3 worm cellular contexts compared by ENCODE assay signal in the genomic region with DNA sequence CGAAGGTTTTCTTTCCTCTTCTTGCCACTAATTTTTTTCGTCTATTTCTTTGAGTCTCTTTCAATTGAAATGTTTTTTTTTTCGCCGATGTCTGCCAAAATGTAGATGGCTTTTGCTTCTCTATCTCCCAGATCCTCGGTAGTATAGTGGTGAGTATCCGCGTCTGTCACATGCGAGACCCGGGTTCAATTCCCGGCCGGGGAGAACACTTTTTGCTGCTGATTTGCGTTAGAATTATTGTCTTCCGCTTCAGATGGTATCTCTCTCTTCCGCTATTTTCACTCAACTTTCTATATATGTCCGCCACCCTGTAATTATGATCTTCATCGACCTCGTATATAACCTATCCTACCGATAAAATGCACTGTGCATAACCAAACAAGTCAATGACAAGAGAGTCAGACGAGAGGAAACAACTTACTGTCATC.
TF ChIP-seq lines count a peak whose summit lies in the region.

No protein-coding gene starts in this region.

TF ChIP-seq in whole organism, L1 larva, 84 proteins besides CTCF, POLR2A, EP300 and RAD21 (continued from another document and continues in another):
- no peak for TF ChIP-seq lin-39 (tag; optimal IDR thresholded peaks at IDR 0.05; lab: Kevin White, UChicago)
- TF ChIP-seq tbx-2 (tag; optimal IDR thresholded peaks at IDR 0.05; lab: Kevin White, UChicago) = peak; percentile 72
- TF ChIP-seq jun-1 (tag; optimal IDR thresholded peaks at IDR 0.05; lab: Kevin White, UChicago) = peak; percentile 63
- no peak for TF ChIP-seq vab-15 (tag; optimal IDR thresholded peaks at IDR 0.05; lab: Kevin White, UChicago)
- TF ChIP-seq C34B4.2 (tag; optimal IDR thresholded peaks at IDR 0.05; lab: Kevin White, UChicago) = no peak
- TF ChIP-seq Y116A8C.19 (tag; optimal IDR thresholded peaks at IDR 0.05; lab: Kevin White, UChicago; ENCODE audit: borderline replicate concordance) = no peak
- TF ChIP-seq nhr-47 (tag; optimal IDR thresholded peaks at IDR 0.05; lab: Kevin White, UChicago) = peak; percentile 82
- peak; percentile 43 for TF ChIP-seq nhr-77 (tag; optimal IDR thresholded peaks at IDR 0.05; lab: Kevin White, UChicago)
- TF ChIP-seq ztf-4 (tag; optimal IDR thresholded peaks at IDR 0.05; lab: Kevin White, UChicago) = no peak
- TF ChIP-seq pqm-1 (tag; optimal IDR thresholded peaks at IDR 0.05; lab: Kevin White, UChicago) = no peak
- TF ChIP-seq egl-27 (tag; optimal IDR thresholded peaks at IDR 0.05; lab: Kevin White, UChicago) = no peak
- TF ChIP-seq ceh-88 (GFP tag; IDR thresholded peaks at IDR 0.05; lab: Robert Waterston, UW) = no peak
- TF ChIP-seq sup-37 (GFP tag; optimal IDR thresholded peaks at IDR 0.05; lab: Kevin White, UChicago) = peak; percentile 51
- peak; percentile 42 to 67 for TF ChIP-seq lsy-2 (tag; optimal IDR thresholded peaks at IDR 0.05; lab: Kevin White, UChicago)
- no peak for TF ChIP-seq snpc-4 (tag; optimal IDR thresholded peaks at IDR 0.05; lab: Kevin White, UChicago)
- no peak for TF ChIP-seq ets-5 (GFP tag; IDR thresholded peaks at IDR 0.05; lab: Robert Waterston, UW)
- no peak for TF ChIP-seq mab-9 (GFP tag; IDR thresholded peaks at IDR 0.05; lab: Robert Waterston, UW)
- TF ChIP-seq efl-3 (GFP tag; optimal IDR thresholded peaks at IDR 0.05; lab: Kevin White, UChicago) = no peak
- peak; percentile 61 for TF ChIP-seq mef-2 (tag; optimal IDR thresholded peaks at IDR 0.05; lab: Kevin White, UChicago)
- TF ChIP-seq fos-1 (tag; optimal IDR thresholded peaks at IDR 0.05; lab: Kevin White, UChicago) = peak; percentile 46
- TF ChIP-seq C04F5.9 (tag; optimal IDR thresholded peaks at IDR 0.05; lab: Kevin White, UChicago) = no peak
- peak; percentile 13 to 25 for TF ChIP-seq efl-1 (optimal IDR thresholded peaks at IDR 0.05; lab: Kevin White, UChicago)
- no peak for TF ChIP-seq efl-1 (GFP tag; optimal IDR thresholded peaks at IDR 0.05 in 1 of 2; lab: Kevin White, UChicago)
- peak; percentile 21 for TF ChIP-seq pax-3 (tag; optimal IDR thresholded peaks at IDR 0.05; lab: Kevin White, UChicago)
- no peak for TF ChIP-seq zag-1 (tag; optimal IDR thresholded peaks at IDR 0.05; lab: Kevin White, UChicago)
- peak; percentile 59 for TF ChIP-seq rnt-1 (tag; optimal IDR thresholded peaks at IDR 0.05; lab: Kevin White, UChicago)
- peak; percentile 65 for TF ChIP-seq fkh-8 (tag; optimal IDR thresholded peaks at IDR 0.05; lab: Kevin White, UChicago)
- TF ChIP-seq dpl-1 (GFP tag; optimal IDR thresholded peaks at IDR 0.05; lab: Kevin White, UChicago) = peak in 1 of 3 experiments; percentile 18
- no peak for TF ChIP-seq unc-30 (tag; optimal IDR thresholded peaks at IDR 0.05; lab: Kevin White, UChicago)
- no peak for TF ChIP-seq zip-4 (GFP tag; optimal IDR thresholded peaks at IDR 0.05; lab: Kevin White, UChicago)
- TF ChIP-seq grh-1 (GFP tag; IDR thresholded peaks at IDR 0.05; lab: Robert Waterston, UW) = no peak
- TF ChIP-seq mdl-1 (tag; optimal IDR thresholded peaks at IDR 0.05; lab: Kevin White, UChicago) = peak in 1 of 2 experiments; percentile 74
- peak; percentile 41 for TF ChIP-seq lir-3 (tag; optimal IDR thresholded peaks at IDR 0.05; lab: Kevin White, UChicago; ENCODE audit: poor library complexity)
- TF ChIP-seq lin-13 (GFP tag; optimal IDR thresholded peaks at IDR 0.05; lab: Kevin White, UChicago) = peak; percentile 2
- peak; percentile 64 for TF ChIP-seq xbp-1 (tag; optimal IDR thresholded peaks at IDR 0.05; lab: Kevin White, UChicago)
- TF ChIP-seq nhr-71 (tag; optimal IDR thresholded peaks at IDR 0.05; lab: Kevin White, UChicago) = peak; percentile 81
- peak; percentile 75 for TF ChIP-seq nhr-20 (tag; optimal IDR thresholded peaks at IDR 0.05; lab: Kevin White, UChicago)
- TF ChIP-seq fkh-4 (tag; optimal IDR thresholded peaks at IDR 0.05; lab: Kevin White, UChicago; ENCODE audit: borderline replicate concordance) = no peak
- no peak for TF ChIP-seq sptf-1 (tag; optimal IDR thresholded peaks at IDR 0.05; lab: Kevin White, UChicago)
- no peak for TF ChIP-seq hpl-2 (GFP tag; optimal IDR thresholded peaks at IDR 0.05; lab: Kevin White, UChicago)
- TF ChIP-seq egl-13 (tag; optimal IDR thresholded peaks at IDR 0.05; lab: Kevin White, UChicago) = peak; percentile 61
- TF ChIP-seq snu-23 (GFP tag; optimal IDR thresholded peaks at IDR 0.05; lab: Kevin White, UChicago) = peak; percentile 82
- no peak for TF ChIP-seq fkh-10 (GFP tag; optimal IDR thresholded peaks at IDR 0.05; lab: Kevin White, UChicago)

TF ChIP-seq in whole organism, L3 larva, 47 proteins besides CTCF, POLR2A, EP300 and RAD21 (continued from another document):
- TF ChIP-seq nhr-43 (tag; optimal IDR thresholded peaks at IDR 0.05; lab: Kevin White, UChicago; ENCODE audit: poor library complexity, severe bottlenecking) = peak; percentile 59
- no peak for TF ChIP-seq nhr-28 (tag; optimal IDR thresholded peaks at IDR 0.05; lab: Kevin White, UChicago)
- peak; percentile 76 for TF ChIP-seq egl-27 (tag; optimal IDR thresholded peaks at IDR 0.05; lab: Kevin White, UChicago)
- peak; percentile 31 for TF ChIP-seq pqm-1 (tag; optimal IDR thresholded peaks at IDR 0.05; lab: Kevin White, UChicago)
- TF ChIP-seq ceh-28 (tag; optimal IDR thresholded peaks at IDR 0.05; lab: Kevin White, UChicago) = peak; percentile 39
- peak; percentile 59 for TF ChIP-seq tbx-2 (tag; optimal IDR thresholded peaks at IDR 0.05; lab: Kevin White, UChicago)
- TF ChIP-seq nhr-25 (tag; optimal IDR thresholded peaks at IDR 0.05; lab: Kevin White, UChicago) = peak; percentile 83
- TF ChIP-seq pha-4 (tag; optimal IDR thresholded peaks at IDR 0.05; lab: Kevin White, UChicago) = peak; percentile 57
- peak; percentile 3 for TF ChIP-seq lin-15B (tag; optimal IDR thresholded peaks at IDR 0.05; lab: Kevin White, UChicago)
- TF ChIP-seq nhr-23 (tag; optimal IDR thresholded peaks at IDR 0.05; lab: Kevin White, UChicago) = peak; percentile 66

TF ChIP-seq in whole organism, young adult, 124 proteins besides CTCF, POLR2A, EP300 and RAD21 (continued from another document and continues in another):
- TF ChIP-seq lag-1 (GFP tag; IDR thresholded peaks at IDR 0.05; lab: Robert Waterston, UW) (no peak), C06A6.2 (GFP tag; conservative IDR thresholded peaks at IDR 0.05; lab: Robert Waterston, UW) (no peak; the same call in 1 of the 2 replicates), snpc-3.4 (tag; optimal IDR thresholded peaks at IDR 0.05; lab: Kevin White, UChicago) (peak; percentile 65), madf-10 (tag; optimal IDR thresholded peaks at IDR 0.05; lab: Kevin White, UChicago) (peak; percentile 68), nhr-179 (tag; optimal IDR thresholded peaks at IDR 0.05; lab: Kevin White, UChicago) (peak; percentile 59), B0336.3 (GFP tag; IDR thresholded peaks at IDR 0.05; lab: Robert Waterston, UW) (peak; percentile 49; the same call in 1 of the 2 replicates), efl-1 (GFP tag; optimal IDR thresholded peaks at IDR 0.05; lab: Kevin White, UChicago) (no peak), nhr-27 (tag; optimal IDR thresholded peaks at IDR 0.05; lab: Kevin White, UChicago) (no peak), nfya-1 (tag; optimal IDR thresholded peaks at IDR 0.05; lab: Kevin White, UChicago; ENCODE audit: borderline replicate concordance, insufficient read depth) (no peak), rpc-1 (optimal IDR thresholded peaks at IDR 0.05; lab: Kevin White, UChicago) (peak; percentile 93), rpc-1 (tag; optimal IDR thresholded peaks at IDR 0.05; lab: Kevin White, UChicago) (peak; percentile 93), mxl-1 (tag; optimal IDR thresholded peaks at IDR 0.05; lab: Kevin White, UChicago) (peak; percentile 77), ztf-22 (GFP tag; optimal IDR thresholded peaks at IDR 0.05; lab: Kevin White, UChicago) (no peak), zfh-2 (GFP tag; conservative IDR thresholded peaks at IDR 0.05; lab: Robert Waterston, UW) (peak; percentile 49; the same call in 1 of the 2 replicates), F49E8.2 (tag; optimal IDR thresholded peaks at IDR 0.05; lab: Kevin White, UChicago; ENCODE audit: insufficient read depth) (peak; percentile 1), lin-54 (GFP tag; optimal IDR thresholded peaks at IDR 0.05; lab: Kevin White, UChicago) (peak; percentile 51), aptf-3 (GFP tag; IDR thresholded peaks at IDR 0.05; lab: Robert Waterston, UW) (peak; percentile 74; the same call in 1 of the 2 replicates), F37B4.10 (GFP tag; IDR thresholded peaks at IDR 0.05; lab: Robert Waterston, UW) (no peak), F33H1.4 (GFP tag; IDR thresholded peaks at IDR 0.05; lab: Robert Waterston, UW) (no peak), Y56A3A.18 (GFP tag; IDR thresholded peaks at IDR 0.05; lab: Robert Waterston, UW) (0 out of 2 replicates have a peak, but pooled peaks have one; percentile 50), akir-1 (GFP tag; optimal IDR thresholded peaks at IDR 0.05; lab: Kevin White, UChicago) (no peak), Y67H2A.10 (GFP tag; conservative IDR thresholded peaks at IDR 0.05; lab: Robert Waterston, UW) (no peak), rcor-1 (GFP tag; IDR thresholded peaks at IDR 0.05; lab: Robert Waterston, UW) (peak; percentile 61), dox-1 (GFP tag; IDR thresholded peaks at IDR 0.05; lab: Robert Waterston, UW) (peak; percentile 71), T07F8.4 (tag; optimal IDR thresholded peaks at IDR 0.05; lab: Kevin White, UChicago) (peak; percentile 73), hmg-1.2 (GFP tag; IDR thresholded peaks at IDR 0.05; lab: Robert Waterston, UW) (peak; percentile 84), nfya-2 (GFP tag; IDR thresholded peaks at IDR 0.05; lab: Robert Waterston, UW) (no peak), hsf-1 (GFP tag; IDR thresholded peaks at IDR 0.05; lab: Robert Waterston, UW) (no peak), ama-1 (optimal IDR thresholded peaks at IDR 0.05; lab: Kevin White, UChicago) (no peak), ama-1 (GFP tag; optimal IDR thresholded peaks at IDR 0.05; lab: Kevin White, UChicago) (peak; percentile 80 to 82), B0035.1 (tag; optimal IDR thresholded peaks at IDR 0.05; lab: Kevin White, UChicago) (peak; percentile 76), him-1 (tag; optimal IDR thresholded peaks at IDR 0.05; lab: Kevin White, UChicago) (peak; percentile 77), Y53G8AR.9 (GFP tag; conservative IDR thresholded peaks at IDR 0.05; lab: Robert Waterston, UW) (no peak), hmg-20 (GFP tag; IDR thresholded peaks at IDR 0.05; lab: Robert Waterston, UW) (0 out of 2 replicates have a peak, but pooled peaks have one; percentile 26), ztf-25 (GFP tag; IDR thresholded peaks at IDR 0.05; lab: Robert Waterston, UW) (peak; percentile 77; the same call in 1 of the 2 replicates), F52B5.7 (tag; optimal IDR thresholded peaks at IDR 0.05; lab: Kevin White, UChicago) (peak; percentile 54), F22D6.2 (tag; optimal IDR thresholded peaks at IDR 0.05; lab: Kevin White, UChicago) (peak; percentile 41), aptf-2 (GFP tag; conservative IDR thresholded peaks at IDR 0.05; lab: Robert Waterston, UW) (no peak), xnd-1 (tag; optimal IDR thresholded peaks at IDR 0.05; lab: Kevin White, UChicago) (no peak), F57A8.1 (GFP tag; optimal IDR thresholded peaks at IDR 0.05; lab: Kevin White, UChicago) (no peak), F23B12.7 (tag; optimal IDR thresholded peaks at IDR 0.05; lab: Kevin White, UChicago; ENCODE audit: insufficient read depth) (peak; percentile 8), Y79H2A.3 (GFP tag; conservative IDR thresholded peaks at IDR 0.05; lab: Robert Waterston, UW) (no peak), ekl-4 (GFP tag; IDR thresholded peaks at IDR 0.05; lab: Robert Waterston, UW) (peak; percentile 77), C17E4.6 (GFP tag; IDR thresholded peaks at IDR 0.05; lab: Robert Waterston, UW) (no peak), snpc-4 (GFP tag; optimal IDR thresholded peaks at IDR 0.05; lab: Kevin White, UChicago) (peak; percentile 44), snpc-4 (tag; optimal IDR thresholded peaks at IDR 0.05; lab: Kevin White, UChicago) (peak; percentile 56 to 82 (median 69)), unc-130 (GFP tag; optimal IDR thresholded peaks at IDR 0.05; lab: Kevin White, UChicago) (peak; percentile 19), egl-44 (GFP tag; IDR thresholded peaks at IDR 0.05; lab: Robert Waterston, UW) (peak; percentile 74; the same call in 1 of the 2 replicates), tlf-1 (GFP tag; optimal IDR thresholded peaks at IDR 0.05; lab: Kevin White, UChicago) (no peak), ceh-79 (tag; optimal IDR thresholded peaks at IDR 0.05; lab: Kevin White, UChicago) (no peak), ets-4 (GFP tag; optimal IDR thresholded peaks at IDR 0.05; lab: Kevin White, UChicago) (no peak), lin-40 (tag; optimal IDR thresholded peaks at IDR 0.05; lab: Kevin White, UChicago) (peak; percentile 82), zim-3 (tag; optimal IDR thresholded peaks at IDR 0.05; lab: Kevin White, UChicago) (no peak), snpc-1.3 (tag; optimal IDR thresholded peaks at IDR 0.05; lab: Kevin White, UChicago; ENCODE audit: insufficient read depth) (peak; percentile 93), lin-35 (GFP tag; optimal IDR thresholded peaks at IDR 0.05; lab: Kevin White, UChicago) (peak in 1 of 3 experiments; percentile 58), ztf-26 (tag; optimal IDR thresholded peaks at IDR 0.05; lab: Kevin White, UChicago) (peak; percentile 34), madf-6 (GFP tag; IDR thresholded peaks at IDR 0.05; lab: Robert Waterston, UW) (peak; percentile 46), hlh-26 (GFP tag; conservative IDR thresholded peaks at IDR 0.05; lab: Robert Waterston, UW) (no peak), snpc-1.1 (tag; optimal IDR thresholded peaks at IDR 0.05; lab: Kevin White, UChicago; ENCODE audit: insufficient read depth) (peak; percentile 72), D2030.7 (GFP tag; IDR thresholded peaks at IDR 0.05; lab: Robert Waterston, UW) (peak; percentile 58; the same call in 1 of the 2 replicates), mcd-1 (GFP tag; IDR thresholded peaks at IDR 0.05; lab: Robert Waterston, UW) (0 out of 2 replicates have a peak, but pooled peaks have one; percentile 46), let-607 (tag; optimal IDR thresholded peaks at IDR 0.05; lab: Kevin White, UChicago) (peak in 1 of 2 experiments; percentile 74), mel-28 (tag; optimal IDR thresholded peaks at IDR 0.05; lab: Kevin White, UChicago; ENCODE audit: borderline replicate concordance) (no peak), dpl-1 (GFP tag; optimal IDR thresholded peaks at IDR 0.05; lab: Kevin White, UChicago) (no peak), B0261.1 (tag; optimal IDR thresholded peaks at IDR 0.05; lab: Kevin White, UChicago) (peak; percentile 96), nhr-90 (tag; optimal IDR thresholded peaks at IDR 0.05; lab: Kevin White, UChicago) (peak; percentile 90), rec-8 (tag; optimal IDR thresholded peaks at IDR 0.05; lab: Kevin White, UChicago) (peak; percentile 80 to 85), bed-2 (GFP tag; IDR thresholded peaks at IDR 0.05; lab: Robert Waterston, UW) (0 out of 2 replicates have a peak, but pooled peaks have one; percentile 44), egrh-3 (GFP tag; IDR thresholded peaks at IDR 0.05; lab: Robert Waterston, UW) (peak; percentile 52; the same call in 1 of the 2 replicates), gei-17 (GFP tag; optimal IDR thresholded peaks at IDR 0.05; lab: Kevin White, UChicago) (no peak), ceh-58 (GFP tag; IDR thresholded peaks at IDR 0.05; lab: Robert Waterston, UW) (no peak), madf-3 (GFP tag; IDR thresholded peaks at IDR 0.05; lab: Robert Waterston, UW) (peak; percentile 85), F10E7.11 (tag; optimal IDR thresholded peaks at IDR 0.05; lab: Kevin White, UChicago) (no peak), ceh-91 (GFP tag; IDR thresholded peaks at IDR 0.05; lab: Robert Waterston, UW) (no peak), somi-1 (GFP tag; optimal IDR thresholded peaks at IDR 0.05; lab: Kevin White, UChicago) (peak; percentile 6), lir-1 (GFP tag; conservative IDR thresholded peaks at IDR 0.05; lab: Robert Waterston, UW) (peak; percentile 54; the same call in 1 of the 2 replicates), ceh-40 (GFP tag; IDR thresholded peaks at IDR 0.05; lab: Robert Waterston, UW) (peak; percentile 85)
